Fruit fly (Drosophila melanogaster): ENCODE measurements around the gene Hmgcl.
A peak's percentile ranks its signal among the peaks of the same experiment; 100 is the strongest.

The Hmgcl gene

DNA sequence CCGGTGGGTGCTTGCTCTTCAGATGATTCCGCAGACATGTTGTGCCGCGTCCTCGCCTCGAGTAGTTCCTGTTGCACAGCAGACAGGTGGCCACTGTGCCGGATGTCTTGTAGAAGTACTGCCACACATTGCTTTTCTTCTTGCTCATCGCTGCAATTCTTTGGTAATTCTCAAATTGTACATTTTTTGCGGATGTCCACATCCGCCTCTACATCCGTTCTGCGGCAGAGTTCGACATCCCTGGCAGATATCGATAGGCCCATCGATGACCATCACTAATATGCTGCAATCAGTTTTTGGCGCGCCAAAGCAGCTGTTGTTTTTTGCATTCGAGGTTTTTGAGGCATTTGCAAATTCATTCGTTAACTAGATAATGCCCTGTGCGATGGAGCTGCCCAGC lies 3.5 kb upstream of the Hmgcl start, which contains the start of the genes CG13775 and CG3430 (continued):
- TF ChIP-seq abd-A (tag; optimal IDR thresholded peaks at IDR 0.05) (no peak), CG2129 (GFP tag; IDR thresholded peaks at IDR 0.05; ENCODE audit: partially characterized antibody) (peak; percentile 37; the same call in 1 of the 2 replicates), CG34376 (GFP tag; optimal IDR thresholded peaks at IDR 0.05) (peak; percentile 40), BEAF-32 (GFP tag; optimal IDR thresholded peaks at IDR 0.05) (peak; percentile 79), CG1832 (GFP tag; optimal IDR thresholded peaks at IDR 0.05) (no peak), CG5180 (GFP tag; optimal IDR thresholded peaks at IDR 0.05) (no peak), repo (GFP tag; optimal IDR thresholded peaks at IDR 0.05) (peak; percentile 28), sna (GFP tag; IDR thresholded peaks at IDR 0.05; ENCODE audit: partially characterized antibody) (peak; percentile 53; the same call in 1 of the 2 replicates), CG7963 (GFP tag; IDR thresholded peaks at IDR 0.05; ENCODE audit: partially characterized antibody) (no peak), CkIIα-i1 (GFP tag; IDR thresholded peaks at IDR 0.05) (no peak), peb (GFP tag; IDR thresholded peaks at IDR 0.05) (no peak), CG3726 (GFP tag; IDR thresholded peaks at IDR 0.05) (no peak), D19A (tag; optimal IDR thresholded peaks at IDR 0.05) (no peak), Rx (GFP tag; IDR thresholded peaks at IDR 0.05) (no peak), cas (GFP tag; IDR thresholded peaks at IDR 0.05) (0 out of 2 replicates have a peak, but pooled peaks have one; percentile 32), Ets65A (GFP tag) (peak; percentile 98), CG11560 (tag; IDR thresholded peaks at IDR 0.05) (no peak), CG4404 (GFP tag; IDR thresholded peaks at IDR 0.05) (no peak), CG7786 (GFP tag; optimal IDR thresholded peaks at IDR 0.05) (peak; percentile 46), MBD-R2 (GFP tag; IDR thresholded peaks at IDR 0.05) (peak; percentile 96), Poxn (GFP tag; IDR thresholded peaks at IDR 0.05) (no peak), CG3838 (GFP tag; optimal IDR thresholded peaks at IDR 0.05) (no peak), CG17829 (tag; optimal IDR thresholded peaks at IDR 0.05) (peak; percentile 42), az2 (GFP tag; optimal IDR thresholded peaks at IDR 0.05) (no peak), CG32767 (GFP tag; IDR thresholded peaks at IDR 0.05) (no peak), Med (GFP tag) (peak; percentile 92), Lpt (GFP tag; optimal IDR thresholded peaks at IDR 0.05) (no peak), lilli (GFP tag; optimal IDR thresholded peaks at IDR 0.05) (no peak), CG17912 (GFP tag; optimal IDR thresholded peaks at IDR 0.05) (peak; percentile 17), TFAM (GFP tag; optimal IDR thresholded peaks at IDR 0.05) (no peak), dmrt99B (tag; optimal IDR thresholded peaks at IDR 0.05) (no peak), CG1603 (tag; optimal IDR thresholded peaks at IDR 0.05) (no peak), Ssrp (tag; optimal IDR thresholded peaks at IDR 0.05) (no peak), CG2116 (GFP tag; optimal IDR thresholded peaks at IDR 0.05) (peak; percentile 54), salm (tag; optimal IDR thresholded peaks at IDR 0.05) (no peak), lov (optimal IDR thresholded peaks at IDR 0.05) (no peak), lov (GFP tag; IDR thresholded peaks at IDR 0.05) (no peak), tgo (GFP tag; IDR thresholded peaks at IDR 0.05) (no peak), Nf-YC (tag; optimal IDR thresholded peaks at IDR 0.05) (no peak), phol (tag; optimal IDR thresholded peaks at IDR 0.05) (peak; percentile 53), CG11696 (GFP tag; IDR thresholded peaks at IDR 0.05) (no peak), CG10979 (tag; optimal IDR thresholded peaks at IDR 0.05) (no peak), NFAT (GFP tag; IDR thresholded peaks at IDR 0.05) (peak; percentile 15; the same call in 1 of the 2 replicates), gt (GFP tag; IDR thresholded peaks at IDR 0.05) (no peak), CG12071 (GFP tag; optimal IDR thresholded peaks at IDR 0.05) (no peak), HmgZ (tag; optimal IDR thresholded peaks at IDR 0.05) (peak; percentile 72), CG3065 (GFP tag; optimal IDR thresholded peaks at IDR 0.05) (no peak), dm (GFP tag; optimal IDR thresholded peaks at IDR 0.05) (peak; percentile 40), unpg (GFP tag; optimal IDR thresholded peaks at IDR 0.05) (no peak), CG33557 (GFP tag; optimal IDR thresholded peaks at IDR 0.05) (peak; percentile 10), luna (GFP tag; optimal IDR thresholded peaks at IDR 0.05) (no peak), ara (GFP tag; IDR thresholded peaks at IDR 0.05) (no peak)
